Worm (Caenorhabditis elegans) whole organism, late embryonic: ENCODE measurements around the gene C16D9.5.

Experiments
- F13H6.1 ChIP-seq: sonication (generic microtip); optimal IDR thresholded peaks from 2 replicates; lab custom pipeline; 2016; ENCODE audit warnings: missing genetic modification characterization, missing compliant biosample characterization
- K02D7.2 ChIP-seq: sonication (generic microtip); optimal IDR thresholded peaks from 2 replicates; lab custom pipeline; 2017; ENCODE audit warnings: mild to moderate bottlenecking, missing genetic modification characterization, missing compliant biosample characterization
- K09A11.1 ChIP-seq: sonication (generic microtip); optimal IDR thresholded peaks from 2 replicates; lab custom pipeline; 2017; ENCODE audit warnings: antibody characterized with exemption, mild to moderate bottlenecking, missing genetic modification characterization, missing compliant biosample characterization; ENCODE audit not compliant: insufficient read depth
- Y22D7AL.16 ChIP-seq: sonication (generic microtip); optimal IDR thresholded peaks from 2 replicates; lab custom pipeline; 2016; ENCODE audit warnings: missing genetic modification characterization, missing compliant biosample characterization
- ahr-1 ChIP-seq: sonication (generic microtip); optimal IDR thresholded peaks from 2 replicates; lab custom pipeline; 2016; ENCODE audit warnings: missing genetic modification characterization, missing compliant biosample characterization
- ama-1 ChIP-seq: fragments of 150-350 bp; optimal IDR thresholded peaks from 2 replicates; lab custom pipeline; 2014
- ceh-14 ChIP-seq: sonication (generic microtip); optimal IDR thresholded peaks from 2 replicates; lab custom pipeline; 2016; ENCODE audit warnings: missing genotype, missing genetic modification characterization, missing compliant biosample characterization
- ceh-19 ChIP-seq: fragments of 200-800 bp; sonication (Bioruptor generic); optimal IDR thresholded peaks from 2 replicates; lab custom pipeline; 2018; ENCODE audit warnings: mild to moderate bottlenecking, missing genetic modification characterization, missing compliant biosample characterization
- ceh-2 ChIP-seq: sonication (generic microtip); optimal IDR thresholded peaks from 2 replicates; lab custom pipeline; 2016; ENCODE audit warnings: missing genotype, missing genetic modification characterization, missing compliant biosample characterization
- ceh-22 ChIP-seq: sonication (generic microtip); optimal IDR thresholded peaks from 2 replicates; lab custom pipeline; 2017; ENCODE audit warnings: missing biosample characterization, missing genetic modification characterization
- ceh-24 ChIP-seq: sonication (generic microtip); optimal IDR thresholded peaks from 2 replicates; lab custom pipeline; 2016; ENCODE audit warnings: mild to moderate bottlenecking, missing genetic modification characterization, missing compliant biosample characterization
- ceh-30 ChIP-seq: fragments of 150-350 bp; optimal IDR thresholded peaks from 2 replicates; lab custom pipeline; 2014; ENCODE audit warnings: missing biosample characterization, missing genetic modification characterization
- ceh-31 ChIP-seq: sonication (generic microtip); optimal IDR thresholded peaks from 2 replicates; lab custom pipeline; 2016; ENCODE audit warnings: missing genetic modification characterization, missing compliant biosample characterization
- ceh-45 ChIP-seq: fragments of 200-800 bp; sonication (Bioruptor generic); IDR thresholded peaks from 2 replicates; pipeline ENCODE4 v1.3.6; 2022; ENCODE audit warnings: missing genetic modification reagents, missing genetic modification characterization, missing compliant biosample characterization
- dmd-4 ChIP-seq: sonication (generic microtip); optimal IDR thresholded peaks from 2 replicates; lab custom pipeline; 2016; ENCODE audit warnings: borderline replicate concordance, missing genetic modification characterization, missing compliant biosample characterization
- elt-4 ChIP-seq: sonication (generic microtip); optimal IDR thresholded peaks from 2 replicates; lab custom pipeline; 2016; ENCODE audit warnings: missing genetic modification characterization, missing compliant biosample characterization
- ets-4 ChIP-seq: sonication (generic microtip); optimal IDR thresholded peaks from 2 replicates; lab custom pipeline; 2016; ENCODE audit warnings: missing genetic modification characterization, missing compliant biosample characterization
- fax-1 ChIP-seq: sonication (generic microtip); optimal IDR thresholded peaks from 2 replicates; lab custom pipeline; 2016; ENCODE audit warnings: missing genotype, missing genetic modification characterization, missing compliant biosample characterization
- fkh-6 ChIP-seq: sonication (generic microtip); optimal IDR thresholded peaks from 2 replicates; lab custom pipeline; 2016; ENCODE audit warnings: missing genetic modification characterization, missing compliant biosample characterization
- hlh-13 ChIP-seq: fragments of 200-800 bp; sonication (Bioruptor generic); optimal IDR thresholded peaks from 2 replicates; lab custom pipeline; 2018; ENCODE audit warnings: mild to moderate bottlenecking, missing genetic modification characterization, missing compliant biosample characterization
- hlh-30 ChIP-seq: sonication (generic microtip); optimal IDR thresholded peaks from 2 replicates; lab custom pipeline; 2017; ENCODE audit warnings: antibody characterized with exemption, missing genetic modification characterization, missing compliant biosample characterization; ENCODE audit not compliant: insufficient read depth
- lim-6 ChIP-seq: sonication (generic microtip); optimal IDR thresholded peaks from 2 replicates; lab custom pipeline; 2016; ENCODE audit warnings: missing genetic modification characterization, missing compliant biosample characterization
- madf-2 ChIP-seq: sonication (generic microtip); optimal IDR thresholded peaks from 2 replicates; lab custom pipeline; 2017; ENCODE audit warnings: missing genetic modification characterization, missing compliant biosample characterization
- nfya-1 ChIP-seq: sonication (generic microtip); optimal IDR thresholded peaks from 2 replicates; lab custom pipeline; 2017; ENCODE audit warnings: missing genetic modification characterization, mild to moderate bottlenecking, missing compliant biosample characterization, antibody characterized with exemption, moderate library complexity
- nhr-232 ChIP-seq: sonication (generic microtip); optimal IDR thresholded peaks from 2 replicates; lab custom pipeline; 2016; ENCODE audit warnings: missing genetic modification characterization, missing compliant biosample characterization
- odd-2 ChIP-seq: sonication (generic microtip); optimal IDR thresholded peaks from 2 replicates; lab custom pipeline; 2017; ENCODE audit warnings: antibody characterized with exemption, mild to moderate bottlenecking, missing genetic modification characterization, missing compliant biosample characterization
- pros-1 ChIP-seq: fragments of 150-350 bp; optimal IDR thresholded peaks from 2 replicates; lab custom pipeline; 2014; ENCODE audit warnings: missing biosample characterization, missing genetic modification reagents, missing genetic modification characterization
- ref-2 ChIP-seq: sonication (generic microtip); optimal IDR thresholded peaks from 2 replicates; lab custom pipeline; 2016; ENCODE audit warnings: missing genetic modification characterization, missing compliant biosample characterization
- rnt-1 ChIP-seq: sonication (generic microtip); optimal IDR thresholded peaks from 2 replicates; lab custom pipeline; 2016; ENCODE audit warnings: missing genetic modification characterization, missing compliant biosample characterization
- sox-2 ChIP-seq: fragments of 200-800 bp; sonication (Bioruptor generic); IDR thresholded peaks from 2 replicates; pipeline ENCODE4 v1.3.6; 2022; ENCODE audit warnings: missing genetic modification reagents, missing genetic modification characterization, missing compliant biosample characterization
- syd-9 ChIP-seq: sonication (generic microtip); optimal IDR thresholded peaks from 2 replicates; lab custom pipeline; 2016; ENCODE audit warnings: mild to moderate bottlenecking, missing genetic modification characterization, moderate library complexity, missing compliant biosample characterization
- tbx-2 ChIP-seq: sonication (generic microtip); optimal IDR thresholded peaks from 2 replicates; lab custom pipeline; 2016; ENCODE audit warnings: missing genetic modification characterization, missing compliant biosample characterization
- tbx-7 ChIP-seq: sonication (generic microtip); optimal IDR thresholded peaks from 2 replicates; lab custom pipeline; 2016; ENCODE audit warnings: missing genotype, missing genetic modification characterization, missing compliant biosample characterization
- ttx-3 ChIP-seq: sonication (generic microtip); optimal IDR thresholded peaks from 2 replicates; lab custom pipeline; 2016; ENCODE audit warnings: missing genetic modification reagents, missing genetic modification characterization, missing compliant biosample characterization
- unc-42 ChIP-seq: sonication (generic microtip); optimal IDR thresholded peaks from 2 replicates; lab custom pipeline; 2016; ENCODE audit warnings: missing genotype, missing genetic modification characterization, missing compliant biosample characterization
- zip-5 ChIP-seq: sonication (generic microtip); optimal IDR thresholded peaks from 2 replicates; lab custom pipeline; 2016; ENCODE audit warnings: missing genetic modification characterization, missing compliant biosample characterization

The C16D9.5 gene

ce11 chrV:8284800-8285199 is 39.4 kb upstream of the C16D9.5 start, which contains the start of gene slc-17.5:
TSS of gene slc-17.5 (minus strand) at chrV:8284900.
- no peak for TF ChIP-seq Y22D7AL.16
- TF ChIP-seq ttx-3 (tag; lab: Kevin White, UChicago): no peak
- TF ChIP-seq ceh-31 (tag; lab: Kevin White, UChicago): no peak
- TF ChIP-seq tbx-7 (tag; lab: Kevin White, UChicago): no peak

ce11 chrV:8282933-8283332 is 37.6 kb upstream of the C16D9.5 start:
- TF ChIP-seq madf-2 (tag; lab: Kevin White, UChicago) (no peak), dmd-4 (tag; lab: Kevin White, UChicago) (no peak), F13H6.1 (tag; lab: Kevin White, UChicago) (no peak), tbx-2 (tag; lab: Kevin White, UChicago) (no peak), nhr-232 (tag; lab: Kevin White, UChicago) (no peak), hlh-30 (tag; lab: Kevin White, UChicago) (no peak), unc-42 (tag; lab: Kevin White, UChicago) (no peak), nfya-1 (no peak), ceh-31 (tag; lab: Kevin White, UChicago) (no peak), ceh-24 (no peak), zip-5 (no peak), ahr-1 (tag; lab: Kevin White, UChicago) (no peak), rnt-1 (tag; lab: Kevin White, UChicago) (no peak), ceh-45 (GFP tag; lab: Robert Waterston, UW) (no peak)

DNA sequence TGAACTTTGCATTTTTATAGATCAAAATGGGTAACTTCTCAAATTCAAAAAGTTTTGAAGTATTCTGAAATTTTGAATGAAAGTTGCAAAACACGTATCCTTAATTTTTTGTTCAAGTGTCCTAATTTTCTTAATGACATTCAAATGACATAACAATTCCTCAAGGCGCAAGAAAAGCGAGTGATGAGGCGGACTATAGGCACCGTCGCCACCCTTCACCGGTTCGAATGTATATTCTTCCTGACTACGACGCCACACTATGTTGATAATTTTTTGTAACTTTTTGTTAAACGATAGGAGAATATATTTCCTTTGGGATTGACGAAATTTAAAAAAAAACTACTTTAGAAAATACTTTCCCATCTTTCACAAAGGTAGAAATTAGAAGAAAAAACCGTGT is 36.3 kb upstream of the C16D9.5 start:
- TF ChIP-seq K09A11.1 (tag; lab: Kevin White, UChicago): no peak
- TF ChIP-seq ets-4 (tag; lab: Kevin White, UChicago): no peak
- no peak for TF ChIP-seq madf-2 (tag; lab: Kevin White, UChicago)
- no peak for TF ChIP-seq pros-1
- no peak for TF ChIP-seq tbx-7 (tag; lab: Kevin White, UChicago)
- TF ChIP-seq hlh-13 (GFP tag; lab: Kevin White, UChicago): no peak
- TF ChIP-seq hlh-30 (tag; lab: Kevin White, UChicago): no peak
- no peak for TF ChIP-seq fax-1 (tag; lab: Kevin White, UChicago)
- no peak for TF ChIP-seq lim-6 (tag; lab: Kevin White, UChicago)
- TF ChIP-seq ceh-22 (tag; lab: Kevin White, UChicago): no peak
- no peak for TF ChIP-seq elt-4 (tag; lab: Kevin White, UChicago)
- TF ChIP-seq K02D7.2 (tag; lab: Kevin White, UChicago): no peak
- TF ChIP-seq ttx-3 (tag; lab: Kevin White, UChicago): no peak
- no peak for TF ChIP-seq ceh-2 (tag; lab: Kevin White, UChicago)
- TF ChIP-seq ama-1: no peak

DNA sequence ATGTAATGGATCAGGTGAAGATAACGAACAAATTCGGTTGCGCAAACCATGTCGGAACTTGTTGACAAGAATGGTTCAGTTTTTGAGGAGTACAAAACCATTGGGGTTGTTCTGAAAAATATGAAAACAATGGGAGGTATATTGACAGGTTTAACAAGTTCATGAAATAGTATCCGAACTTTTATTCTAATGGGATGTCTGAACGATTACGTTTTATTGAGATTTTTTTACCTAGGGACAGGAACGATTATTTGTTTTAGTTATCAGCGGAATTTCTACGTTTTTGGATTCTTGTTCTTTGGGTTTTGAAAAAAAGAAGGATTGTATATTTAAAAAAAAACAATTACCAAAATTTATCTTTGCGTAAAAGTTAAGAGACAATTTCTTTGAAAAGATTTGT is 35.4 kb upstream of the C16D9.5 start, which contains the start of gene str-135:
Gene str-135, minus strand, starts transcription at position 101 of the 400 bp plus-strand sequence.
- TF ChIP-seq rnt-1 (tag; lab: Kevin White, UChicago) (no peak), ceh-30 (tag; lab: Kevin White, UChicago) (no peak), sox-2 (no peak), ref-2 (tag; lab: Kevin White, UChicago) (no peak), elt-4 (tag; lab: Kevin White, UChicago) (no peak), F13H6.1 (tag; lab: Kevin White, UChicago) (no peak), ceh-14 (tag; lab: Kevin White, UChicago) (no peak)
- TF ChIP-seq, all 69 proteins: peak for 0

DNA sequence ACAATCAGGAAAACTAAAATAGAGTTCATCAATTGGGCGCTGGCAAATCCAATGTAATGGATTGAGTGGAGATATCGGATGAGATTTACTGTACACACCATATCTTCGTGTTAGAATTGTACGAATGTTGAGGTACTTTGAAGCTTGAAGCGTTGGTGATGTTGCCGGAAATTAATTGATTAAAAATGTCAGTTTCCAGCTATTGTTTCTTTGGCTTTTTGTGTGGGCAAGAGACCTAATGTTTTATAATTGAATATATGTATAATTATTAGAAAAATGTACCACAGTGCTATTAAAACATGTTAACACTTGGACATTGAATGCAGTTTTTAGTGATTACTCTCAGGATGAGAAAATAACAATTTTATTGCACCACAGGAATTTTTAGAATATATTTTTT is 33.5 kb upstream of the C16D9.5 start, which contains the start of gene str-136:
Gene str-136, minus strand, starts transcription at position 101 of the 400 bp plus-strand sequence.
- TF ChIP-seq odd-2 (tag; lab: Kevin White, UChicago) (no peak), tbx-7 (tag; lab: Kevin White, UChicago) (no peak), fkh-6 (no peak), ahr-1 (tag; lab: Kevin White, UChicago) (no peak), ceh-19 (GFP tag; lab: Kevin White, UChicago) (no peak), syd-9 (tag; lab: Kevin White, UChicago) (no peak), ama-1 (no peak), ceh-24 (no peak), nfya-1 (no peak), hlh-30 (tag; lab: Kevin White, UChicago) (no peak), ref-2 (tag; lab: Kevin White, UChicago) (no peak), ceh-31 (tag; lab: Kevin White, UChicago) (no peak), unc-42 (tag; lab: Kevin White, UChicago) (no peak)
